In genomic region chr3R:31059036-31059806, dm6 we compare ENCODE assay signal across 1 fruit fly cellular context.
TF ChIP-seq lines count a peak whose summit lies in the region.

No protein-coding gene starts in this region.

TF ChIP-seq in whole organism, embryonic, 481 proteins besides CTCF, POLR2A, EP300 and RAD21 (continued from another document):
- TF ChIP-seq CG3163 (GFP tag; optimal IDR thresholded peaks at IDR 0.05; lab: Kevin White, UChicago) (no peak), CG6791 (GFP tag; IDR thresholded peaks at IDR 0.05; lab: Robert Waterston, UW; ENCODE audit: partially characterized antibody) (no peak), CG31388 (GFP tag; optimal IDR thresholded peaks at IDR 0.05; lab: Kevin White, UChicago) (peak; percentile 38), Hr78 (GFP tag; optimal IDR thresholded peaks at IDR 0.05; lab: Kevin White, UChicago) (no peak), CG17802 (tag; optimal IDR thresholded peaks at IDR 0.05; lab: Kevin White, UChicago) (peak; percentile 60), Drgx (GFP tag; IDR thresholded peaks at IDR 0.05; lab: Robert Waterston, UW) (peak; percentile 79), wek (GFP tag; optimal IDR thresholded peaks at IDR 0.05; lab: Kevin White, UChicago) (peak; percentile 51), Spps (tag; optimal IDR thresholded peaks at IDR 0.05; lab: Kevin White, UChicago) (peak; percentile 80), CG5953 (GFP tag; IDR thresholded peaks at IDR 0.05; lab: Robert Waterston, UW) (peak; percentile 76), Trl (optimal IDR thresholded peaks at IDR 0.05; lab: Kevin White, UChicago) (peak; percentile 86 to 87), Trl (GFP tag; optimal IDR thresholded peaks at IDR 0.05; lab: Kevin White, UChicago) (no peak), CG17385 (GFP tag; optimal IDR thresholded peaks at IDR 0.05; lab: Kevin White, UChicago) (peak; percentile 70), wor (GFP tag; IDR thresholded peaks at IDR 0.05; lab: Robert Waterston, UW) (peak; percentile 67), CG13123 (GFP tag; optimal IDR thresholded peaks at IDR 0.05; lab: Kevin White, UChicago) (peak; percentile 37), CG6175 (GFP tag; IDR thresholded peaks at IDR 0.05; lab: Robert Waterston, UW) (peak; percentile 56; the same call in 1 of the 3 replicates), CG16813 (GFP tag; IDR thresholded peaks at IDR 0.05; lab: Robert Waterston, UW; ENCODE audit: partially characterized antibody) (no peak), HLH54F (GFP tag; optimal IDR thresholded peaks at IDR 0.05; lab: Kevin White, UChicago) (no peak), CG8089 (GFP tag; optimal IDR thresholded peaks at IDR 0.05; lab: Kevin White, UChicago) (no peak), trh (GFP tag; optimal IDR thresholded peaks at IDR 0.05; lab: Kevin White, UChicago) (peak; percentile 70), da (GFP tag; optimal IDR thresholded peaks at IDR 0.05; lab: Kevin White, UChicago) (no peak), CG13287 (GFP tag; IDR thresholded peaks at IDR 0.05; lab: Robert Waterston, UW; ENCODE audit: partially characterized antibody) (no peak), chif (GFP tag; optimal IDR thresholded peaks at IDR 0.05; lab: Kevin White, UChicago) (no peak), CG33557 (GFP tag; optimal IDR thresholded peaks at IDR 0.05; lab: Kevin White, UChicago) (peak; percentile 67), GATAe (GFP tag; conservative IDR thresholded peaks at IDR 0.05; lab: Robert Waterston, UW) (no peak; the same call in 1 of the 2 replicates), CG4820 (GFP tag; optimal IDR thresholded peaks at IDR 0.05; lab: Kevin White, UChicago) (peak; percentile 70), Dbx (GFP tag; IDR thresholded peaks at IDR 0.05; lab: Robert Waterston, UW) (peak; percentile 48; the same call in 1 of the 3 replicates), CG1647 (GFP tag; optimal IDR thresholded peaks at IDR 0.05; lab: Kevin White, UChicago) (peak; percentile 5), Bteb2 (GFP tag; optimal IDR thresholded peaks at IDR 0.05; lab: Kevin White, UChicago) (peak; percentile 38), bowl (GFP tag; IDR thresholded peaks at IDR 0.05; lab: Robert Waterston, UW) (0 out of 2 replicates have a peak, but pooled peaks have one; percentile 15), CG3065 (GFP tag; optimal IDR thresholded peaks at IDR 0.05; lab: Kevin White, UChicago) (peak; percentile 6), CG6689 (GFP tag; IDR thresholded peaks at IDR 0.05; lab: Robert Waterston, UW) (peak; percentile 86), CG10979 (tag; optimal IDR thresholded peaks at IDR 0.05; lab: Kevin White, UChicago) (peak; percentile 92), dmrt99B (tag; optimal IDR thresholded peaks at IDR 0.05; lab: Kevin White, UChicago) (peak; percentile 94), Gug (GFP tag; IDR thresholded peaks at IDR 0.05; lab: Robert Waterston, UW) (peak; percentile 40; the same call in 2 of the 4 replicates), CG4854 (GFP tag; optimal IDR thresholded peaks at IDR 0.05; lab: Kevin White, UChicago) (peak; percentile 20), Nf-YA (GFP tag; IDR thresholded peaks at IDR 0.05; lab: Robert Waterston, UW) (peak; percentile 71), bsh (GFP tag; optimal IDR thresholded peaks at IDR 0.05; lab: Kevin White, UChicago) (peak; percentile 38 to 88), CG13424 (tag; optimal IDR thresholded peaks at IDR 0.05; lab: Kevin White, UChicago) (peak; percentile 82), knrl (GFP tag; IDR thresholded peaks at IDR 0.05; lab: Robert Waterston, UW; ENCODE audit: partially characterized antibody) (no peak), Mrtf (GFP tag; IDR thresholded peaks at IDR 0.05; lab: Robert Waterston, UW) (peak; percentile 66; the same call in 2 of the 3 replicates), CG30403 (GFP tag; optimal IDR thresholded peaks at IDR 0.05; lab: Kevin White, UChicago) (peak; percentile 75), sens (GFP tag; lab: Kevin White, UChicago) (peak; percentile 71), Camta (GFP tag; optimal IDR thresholded peaks at IDR 0.05; lab: Kevin White, UChicago) (peak; percentile 51), Doc2 (GFP tag; IDR thresholded peaks at IDR 0.05; lab: Robert Waterston, UW) (peak; percentile 21; the same call in 1 of the 2 replicates), Ravus (GFP tag; IDR thresholded peaks at IDR 0.05; lab: Robert Waterston, UW) (peak; percentile 7; the same call in 1 of the 2 replicates), CG11398 (GFP tag; optimal IDR thresholded peaks at IDR 0.05; lab: Kevin White, UChicago) (no peak), CG18476 (GFP tag; optimal IDR thresholded peaks at IDR 0.05; lab: Kevin White, UChicago) (peak; percentile 49), h (optimal IDR thresholded peaks at IDR 0.05; lab: Kevin White, UChicago) (no peak), CG2202 (tag; optimal IDR thresholded peaks at IDR 0.05; lab: Kevin White, UChicago) (peak; percentile 76), CG11247 (GFP tag; IDR thresholded peaks at IDR 0.05; lab: Robert Waterston, UW) (no peak), CG3847 (GFP tag; IDR thresholded peaks at IDR 0.05; lab: Robert Waterston, UW) (peak; percentile 66), CG10274 (GFP tag; optimal IDR thresholded peaks at IDR 0.05; lab: Kevin White, UChicago) (peak; percentile 30), CG18619 (GFP tag; optimal IDR thresholded peaks at IDR 0.05; lab: Kevin White, UChicago) (peak; percentile 65), psq (GFP tag; optimal IDR thresholded peaks at IDR 0.05; lab: Kevin White, UChicago) (peak; percentile 38), chinmo (GFP tag; IDR thresholded peaks at IDR 0.05; lab: Robert Waterston, UW; ENCODE audit: partially characterized antibody) (no peak), pros (GFP tag; optimal IDR thresholded peaks at IDR 0.05; lab: Kevin White, UChicago) (peak; percentile 20), crp (GFP tag; optimal IDR thresholded peaks at IDR 0.05; lab: Kevin White, UChicago) (no peak), CG14860 (GFP tag; IDR thresholded peaks at IDR 0.05; lab: Robert Waterston, UW; ENCODE audit: partially characterized antibody) (no peak), CG12659 (GFP tag; optimal IDR thresholded peaks at IDR 0.05; lab: Kevin White, UChicago) (peak; percentile 72), Atf-2 (GFP tag; optimal IDR thresholded peaks at IDR 0.05; lab: Kevin White, UChicago) (no peak), tna (GFP tag; IDR thresholded peaks at IDR 0.05; lab: Robert Waterston, UW; ENCODE audit: partially characterized antibody) (no peak), inv (GFP tag; IDR thresholded peaks at IDR 0.05; lab: Robert Waterston, UW; ENCODE audit: partially characterized antibody) (no peak), CG17328 (GFP tag; IDR thresholded peaks at IDR 0.05; lab: Robert Waterston, UW) (peak; percentile 85), CG13775 (GFP tag; optimal IDR thresholded peaks at IDR 0.05; lab: Kevin White, UChicago) (peak; percentile 70), CG10431 (GFP tag; optimal IDR thresholded peaks at IDR 0.05; lab: Kevin White, UChicago) (peak; percentile 54), BtbVII (GFP tag; optimal IDR thresholded peaks at IDR 0.05; lab: Kevin White, UChicago) (peak; percentile 45), NC2α (GFP tag; optimal IDR thresholded peaks at IDR 0.05; lab: Kevin White, UChicago) (no peak), dysf (GFP tag; IDR thresholded peaks at IDR 0.05; lab: Robert Waterston, UW) (peak; percentile 81; the same call in 2 of the 3 replicates), CG11723 (GFP tag; optimal IDR thresholded peaks at IDR 0.05; lab: Kevin White, UChicago) (peak; percentile 72), CG31441 (GFP tag; IDR thresholded peaks at IDR 0.05; lab: Robert Waterston, UW) (peak; percentile 93), MBD-R2 (GFP tag; IDR thresholded peaks at IDR 0.05; lab: Robert Waterston, UW) (peak; percentile 40; the same call in 1 of the 2 replicates), NK7.1 (GFP tag; optimal IDR thresholded peaks at IDR 0.05; lab: Kevin White, UChicago) (no peak), CG12219 (GFP tag; optimal IDR thresholded peaks at IDR 0.05; lab: Kevin White, UChicago) (peak; percentile 51), hbn (GFP tag; IDR thresholded peaks at IDR 0.05; lab: Robert Waterston, UW; ENCODE audit: partially characterized antibody) (no peak), CG7556 (GFP tag; optimal IDR thresholded peaks at IDR 0.05; lab: Kevin White, UChicago) (peak; percentile 80), CG30020 (tag; optimal IDR thresholded peaks at IDR 0.05; lab: Kevin White, UChicago) (peak; percentile 35), odd (GFP tag; optimal IDR thresholded peaks at IDR 0.05; lab: Kevin White, UChicago) (peak; percentile 58), bab2 (GFP tag; optimal IDR thresholded peaks at IDR 0.05; lab: Kevin White, UChicago) (peak; percentile 37), Hand (GFP tag; optimal IDR thresholded peaks at IDR 0.05; lab: Kevin White, UChicago) (peak; percentile 59), CG4730 (GFP tag; IDR thresholded peaks at IDR 0.05; lab: Robert Waterston, UW) (peak; percentile 76), CG8290 (GFP tag; optimal IDR thresholded peaks at IDR 0.05; lab: Kevin White, UChicago) (peak; percentile 59), CG8290 (tag; optimal IDR thresholded peaks at IDR 0.05; lab: Kevin White, UChicago) (peak in 1 of 2 experiments; percentile 18), onecut (GFP tag; IDR thresholded peaks at IDR 0.05; lab: Robert Waterston, UW) (peak; percentile 66; the same call in 1 of the 2 replicates), zfh1 (GFP tag; IDR thresholded peaks at IDR 0.05; lab: Robert Waterston, UW) (peak; percentile 83), CG12104 (GFP tag; optimal IDR thresholded peaks at IDR 0.05; lab: Kevin White, UChicago) (peak; percentile 79), ro (GFP tag; IDR thresholded peaks at IDR 0.05; lab: Robert Waterston, UW) (no peak), emc (GFP tag; optimal IDR thresholded peaks at IDR 0.05; lab: Kevin White, UChicago) (no peak), tup (GFP tag; optimal IDR thresholded peaks at IDR 0.05; lab: Kevin White, UChicago) (no peak), Vsx1 (GFP tag; optimal IDR thresholded peaks at IDR 0.05; lab: Kevin White, UChicago) (peak; percentile 69), CG6254 (GFP tag; optimal IDR thresholded peaks at IDR 0.05; lab: Kevin White, UChicago) (peak; percentile 86), CG4404 (GFP tag; IDR thresholded peaks at IDR 0.05; lab: Robert Waterston, UW) (peak; percentile 48; the same call in 1 of the 2 replicates), CG7928 (GFP tag; optimal IDR thresholded peaks at IDR 0.05; lab: Kevin White, UChicago) (peak; percentile 6), Hsf (GFP tag; optimal IDR thresholded peaks at IDR 0.05; lab: Kevin White, UChicago) (peak; percentile 40), hb (GFP tag; IDR thresholded peaks at IDR 0.05; lab: Robert Waterston, UW; ENCODE audit: partially characterized antibody) (no peak), CG15479 (GFP tag; optimal IDR thresholded peaks at IDR 0.05; lab: Kevin White, UChicago) (no peak), esg (GFP tag; conservative IDR thresholded peaks at IDR 0.05; lab: Robert Waterston, UW) (peak; percentile 72), twi (tag; optimal IDR thresholded peaks at IDR 0.05; lab: Kevin White, UChicago) (peak; percentile 58), Xrp1 (GFP tag; IDR thresholded peaks at IDR 0.05; lab: Robert Waterston, UW) (peak; percentile 88), phol (tag; optimal IDR thresholded peaks at IDR 0.05; lab: Kevin White, UChicago) (peak; percentile 89), CG6765 (GFP tag; optimal IDR thresholded peaks at IDR 0.05; lab: Kevin White, UChicago) (peak; percentile 60), HLH4C (GFP tag; IDR thresholded peaks at IDR 0.05; lab: Robert Waterston, UW; ENCODE audit: partially characterized antibody) (no peak), CG10366 (GFP tag; IDR thresholded peaks at IDR 0.05; lab: Robert Waterston, UW) (peak; percentile 81), CkIIα-i1 (GFP tag; IDR thresholded peaks at IDR 0.05; lab: Robert Waterston, UW) (no peak), ranshi (GFP tag; IDR thresholded peaks at IDR 0.05; lab: Robert Waterston, UW) (peak; percentile 65; the same call in 1 of the 2 replicates), gfzf (GFP tag; optimal IDR thresholded peaks at IDR 0.05; lab: Kevin White, UChicago) (no peak), HmgD (GFP tag; optimal IDR thresholded peaks at IDR 0.05; lab: Kevin White, UChicago) (peak; percentile 19), CG17612 (GFP tag; IDR thresholded peaks at IDR 0.05; lab: Robert Waterston, UW) (peak; percentile 56; the same call in 1 of the 2 replicates), ash1 (GFP tag; optimal IDR thresholded peaks at IDR 0.05; lab: Kevin White, UChicago) (no peak), CG12769 (tag; optimal IDR thresholded peaks at IDR 0.05; lab: Kevin White, UChicago) (peak; percentile 53), Six4 (GFP tag; optimal IDR thresholded peaks at IDR 0.05; lab: Kevin White, UChicago) (peak; percentile 57), ssp (GFP tag; IDR thresholded peaks at IDR 0.05; lab: Robert Waterston, UW) (peak; percentile 57), CG12299 (tag; optimal IDR thresholded peaks at IDR 0.05; lab: Kevin White, UChicago) (peak; percentile 12)
TF ChIP-seq in whole organism, embryonic: peak in this region for 327.
